Fruit fly (Drosophila melanogaster) whole organism, pupa: ENCODE measurements around the gene Prosalpha6T.

Experiments
- CG10348 ChIP-seq: fragments of 200-800 bp; sonication (Bioruptor generic); IDR thresholded peaks from 2 replicates; pipeline ENCODE4 v1.3.6; 2022; ENCODE audit warnings: missing biosample characterization, missing genetic modification characterization
- CG12605 ChIP-seq: fragments of 200-800 bp; sonication (Bioruptor generic); IDR thresholded peaks from 2 replicates; pipeline ENCODE4 v1.3.6; 2022; ENCODE audit warnings: missing biosample characterization, missing genetic modification characterization
- CG13204 ChIP-seq: fragments of 200-800 bp; sonication (Bioruptor generic); optimal IDR thresholded peaks from 2 replicates; lab custom pipeline; 2018; ENCODE audit warnings: missing biosample characterization, mild to moderate bottlenecking, missing genetic modification characterization, moderate library complexity
- CG14655 ChIP-seq: fragments of 200-800 bp; sonication (Bioruptor generic); optimal IDR thresholded peaks from 3 replicates; lab custom pipeline; 2017; ENCODE audit warnings: mild to moderate bottlenecking, missing biosample characterization, missing genetic modification reagents, missing genetic modification characterization
- CG15710 ChIP-seq: fragments of 200-800 bp; sonication (Bioruptor generic); optimal IDR thresholded peaks from 2 replicates; lab custom pipeline; 2018; ENCODE audit warnings: missing biosample characterization, mild to moderate bottlenecking, missing genetic modification characterization, moderate library complexity
- CG17806 ChIP-seq: fragments of 200-800 bp; sonication (Bioruptor generic); optimal IDR thresholded peaks from 2 replicates; lab custom pipeline; 2018; ENCODE audit warnings: missing biosample characterization, mild to moderate bottlenecking, missing genetic modification characterization, moderate library complexity
- CG32121 ChIP-seq: fragments of 200-800 bp; sonication (Bioruptor generic); IDR thresholded peaks from 2 replicates; pipeline ENCODE4 v1.3.6; 2022; ENCODE audit warnings: missing biosample characterization, missing genetic modification characterization
- CG34367 ChIP-seq: fragments of 200-800 bp; sonication (Bioruptor generic); optimal IDR thresholded peaks from 2 replicates; lab custom pipeline; 2018; ENCODE audit warnings: missing biosample characterization, mild to moderate bottlenecking, missing genetic modification characterization
- CG4496 ChIP-seq: fragments of 200-800 bp; sonication (Bioruptor generic); IDR thresholded peaks from 3 replicates; pipeline ENCODE4 v1.3.6; 2022; ENCODE audit warnings: missing biosample characterization, missing genetic modification characterization
- CG8159 ChIP-seq: fragments of 200-800 bp; sonication (Bioruptor generic); optimal IDR thresholded peaks from 3 replicates; lab custom pipeline; 2018; ENCODE audit warnings: missing biosample characterization, mild to moderate bottlenecking, missing genetic modification characterization, moderate library complexity
- CG8301 ChIP-seq: fragments of 200-800 bp; sonication (Bioruptor generic); optimal IDR thresholded peaks from 2 replicates; lab custom pipeline; 2018; ENCODE audit warnings: missing biosample characterization, mild to moderate bottlenecking, missing genetic modification characterization
- CG9948 ChIP-seq: fragments of 200-800 bp; sonication (Bioruptor generic); optimal IDR thresholded peaks from 2 replicates; lab custom pipeline; 2018; ENCODE audit warnings: missing biosample characterization, mild to moderate bottlenecking, missing genetic modification characterization, moderate library complexity
- D1 ChIP-seq: fragments of 200-800 bp; sonication (Bioruptor generic); optimal IDR thresholded peaks from 2 replicates; lab custom pipeline; 2018; ENCODE audit warnings: missing biosample characterization, mild to moderate bottlenecking, missing genetic modification characterization, moderate library complexity
- EcR ChIP-seq: fragments of 200-800 bp; sonication (Bioruptor generic); optimal IDR thresholded peaks from 3 replicates; lab custom pipeline; 2019; ENCODE audit warnings: missing biosample characterization, missing genetic modification characterization, mild to moderate bottlenecking, moderate library complexity, missing genetic modification reagents
- Ets98B ChIP-seq: fragments of 200-800 bp; sonication (Bioruptor generic); IDR thresholded peaks from 2 replicates; pipeline ENCODE4 v1.3.6; 2022; ENCODE audit warnings: missing biosample characterization, missing genetic modification characterization
- Pif1A ChIP-seq: fragments of 200-800 bp; sonication (Bioruptor generic); optimal IDR thresholded peaks from 3 replicates; lab custom pipeline; 2016; ENCODE audit warnings: missing biosample characterization, missing genetic modification characterization
- Pif1B ChIP-seq: fragments of 200-800 bp; sonication (Bioruptor generic); optimal IDR thresholded peaks from 3 replicates; lab custom pipeline; 2016; ENCODE audit warnings: missing biosample characterization, missing genetic modification characterization
- Snoo ChIP-seq: fragments of 200-800 bp; sonication (Bioruptor generic); optimal IDR thresholded peaks from 3 replicates; lab custom pipeline; 2017; ENCODE audit warnings: missing biosample characterization, mild to moderate bottlenecking, missing genetic modification characterization, inconsistent platforms
- fd96Ca ChIP-seq: fragments of 200-800 bp; sonication (Bioruptor generic); IDR thresholded peaks from 3 replicates; pipeline ENCODE4 v1.3.6; 2022; ENCODE audit warnings: missing biosample characterization, missing genetic modification characterization
- gl ChIP-seq: fragments of 200-800 bp; sonication (Bioruptor generic); optimal IDR thresholded peaks from 2 replicates; lab custom pipeline; 2018; ENCODE audit warnings: missing biosample characterization, mild to moderate bottlenecking, missing genetic modification characterization
- rn ChIP-seq: fragments of 200-800 bp; sonication (Bioruptor generic); IDR thresholded peaks from 2 replicates; pipeline ENCODE4 v1.3.6; 2022; ENCODE audit warnings: missing biosample characterization, missing genetic modification characterization

Prosalpha6T gene

DNA sequence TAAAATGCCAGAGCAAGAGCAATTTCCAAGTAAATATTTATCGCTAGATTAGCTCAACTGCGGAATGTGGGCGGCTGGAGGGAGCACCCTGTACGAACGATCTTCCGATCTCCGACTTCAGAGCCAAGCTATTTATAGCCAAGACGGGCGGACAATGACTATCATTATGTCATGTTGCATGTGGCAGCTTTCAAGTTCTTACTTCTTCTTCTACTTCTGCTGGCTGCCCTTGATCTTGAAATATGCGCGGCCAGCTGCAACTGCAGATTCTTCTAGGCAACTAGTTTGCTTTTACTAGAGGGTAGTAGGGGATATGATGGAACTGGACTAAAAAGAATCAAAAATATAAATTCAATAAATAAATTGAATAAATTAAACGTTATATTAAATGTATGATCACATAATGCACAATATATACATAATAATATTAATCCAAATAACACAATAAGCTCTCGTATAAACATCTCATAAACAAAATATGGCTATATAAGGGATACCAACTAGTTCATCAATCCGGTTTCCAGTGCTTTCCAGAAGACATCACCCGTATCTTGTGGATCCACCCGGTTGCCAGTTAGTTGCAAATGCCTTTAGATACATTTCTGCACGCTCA, 36.3 kb downstream of the Prosalpha6T start:
- no peak for TF ChIP-seq Ets98B (GFP tag; lab: Robert Waterston, UW)
- TF ChIP-seq CG14655, result peak; percentile 71
- no peak for TF ChIP-seq rn (GFP tag; lab: Robert Waterston, UW)
- peak; percentile 46 for TF ChIP-seq CG15710 (tag; lab: Kevin White, UChicago)
- TF ChIP-seq CG8159 (tag; lab: Kevin White, UChicago), result peak; percentile 76
- peak; percentile 21; the same call in 1 of the 2 replicates for TF ChIP-seq CG12605 (GFP tag; lab: Robert Waterston, UW)
- TF ChIP-seq CG32121 (GFP tag; lab: Robert Waterston, UW), result no peak
- TF ChIP-seq CG34367 (tag; lab: Kevin White, UChicago), result peak; percentile 12
- no peak for TF ChIP-seq CG13204 (GFP tag; lab: Kevin White, UChicago)
- TF ChIP-seq CG17806 (tag; lab: Kevin White, UChicago), result peak; percentile 58
- TF ChIP-seq CG9948 (tag; lab: Kevin White, UChicago), result peak; percentile 65
- TF ChIP-seq Pif1A (GFP tag; lab: Kevin White, UChicago), result peak; percentile 7
- TF ChIP-seq fd96Ca (GFP tag; lab: Robert Waterston, UW), result no peak
- peak; percentile 60 for TF ChIP-seq D1 (tag; lab: Kevin White, UChicago)
- peak; percentile 42; the same call in 1 of the 3 replicates for TF ChIP-seq CG4496 (GFP tag; lab: Robert Waterston, UW)
- peak; percentile 52 for TF ChIP-seq CG8301 (tag; lab: Kevin White, UChicago)
- TF ChIP-seq CG10348, result no peak
- peak; percentile 33 for TF ChIP-seq Pif1B (GFP tag; lab: Kevin White, UChicago)
- TF ChIP-seq EcR (GFP tag; lab: Kevin White, UChicago), result peak; percentile 74
- no peak for TF ChIP-seq Snoo
- TF ChIP-seq gl (tag; lab: Kevin White, UChicago), result no peak

DNA sequence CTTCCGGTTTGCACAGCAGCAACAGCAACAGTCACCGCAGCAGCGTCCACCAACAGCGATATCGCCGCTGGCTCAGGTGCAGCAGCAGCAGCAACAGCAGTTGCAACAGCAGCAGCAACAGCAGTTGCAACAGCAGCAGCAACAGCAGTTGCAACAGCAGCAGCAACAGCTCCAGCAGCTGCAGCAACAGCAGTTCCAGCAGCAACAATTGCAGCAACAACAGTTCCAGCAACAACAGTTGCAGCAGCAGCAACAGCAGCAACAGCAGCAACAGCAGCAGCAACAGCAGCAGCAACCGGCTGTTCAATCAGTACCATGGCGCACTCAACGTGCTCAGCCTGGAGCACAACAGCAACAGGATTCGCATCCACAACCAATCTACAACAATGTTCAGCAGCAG, 40.7 kb downstream of the Prosalpha6T start:
- TF ChIP-seq CG15710 (tag; lab: Kevin White, UChicago), result no peak
- no peak for TF ChIP-seq CG4496 (GFP tag; lab: Robert Waterston, UW)
- TF ChIP-seq Pif1B (GFP tag; lab: Kevin White, UChicago), result no peak
- TF ChIP-seq CG9948 (tag; lab: Kevin White, UChicago), result no peak
- no peak for TF ChIP-seq D1 (tag; lab: Kevin White, UChicago)
- TF ChIP-seq CG13204 (GFP tag; lab: Kevin White, UChicago), result peak; percentile 65
- TF ChIP-seq Snoo, result no peak
